Fruit fly (Drosophila melanogaster): Measurements from ENCODE around the gene Cisd2.

DNA sequence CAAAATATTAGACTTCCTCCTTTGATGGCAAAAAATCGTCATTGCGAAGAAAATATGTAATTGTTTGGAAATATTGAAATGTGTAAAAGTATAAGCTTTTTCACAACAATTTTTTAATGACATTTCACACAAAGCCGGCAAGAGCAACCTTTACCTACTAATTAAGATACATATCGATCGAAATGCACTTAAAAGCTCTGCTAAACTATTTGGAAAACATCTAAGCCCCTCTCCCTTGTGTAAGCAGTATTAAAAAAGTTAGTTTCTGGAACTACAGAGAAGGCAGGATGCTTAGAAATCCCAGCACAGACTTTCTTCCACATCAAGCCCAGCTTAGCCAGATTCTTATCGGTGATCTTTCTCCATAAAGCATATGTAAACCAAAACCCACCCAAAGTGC, 19.2 kb downstream of the Cisd2 start, which contains the start of gene Cyt-c1L:
- no peak for TF ChIP-seq h (optimal IDR thresholded peaks at IDR 0.05)
- no peak for TF ChIP-seq psq (optimal IDR thresholded peaks at IDR 0.05)
- TF ChIP-seq ttk (optimal IDR thresholded peaks at IDR 0.05) = no peak

All from Kc167 (cell line).